Fruit fly (Drosophila melanogaster) whole organism, embryonic: ENCODE data around the gene Aps.
A peak's percentile ranks its signal among the peaks of the same experiment; 100 is the strongest.

Experiments
- CG10147 ChIP-seq: fragments of 200-800 bp; sonication (Bioruptor generic); optimal IDR thresholded peaks from 2 replicates; lab custom pipeline; 2019; ENCODE audit warnings: missing biosample characterization, mild to moderate bottlenecking, missing genetic modification characterization, moderate library complexity
- CG10654 ChIP-seq: fragments of 200-800 bp; sonication (Bioruptor generic); optimal IDR thresholded peaks from 2 replicates; lab custom pipeline; 2016; ENCODE audit warnings: missing biosample characterization, missing genetic modification characterization
- CG10979 ChIP-seq: fragments of 200-800 bp; sonication (Bioruptor generic); optimal IDR thresholded peaks from 2 replicates; lab custom pipeline; 2018; ENCODE audit warnings: missing biosample characterization, mild to moderate bottlenecking, missing genetic modification characterization, moderate library complexity
- CG12071 ChIP-seq: fragments of 200-800 bp; sonication (Bioruptor generic); optimal IDR thresholded peaks from 3 replicates; lab custom pipeline; 2018; ENCODE audit warnings: missing biosample characterization, mild to moderate bottlenecking, missing genetic modification characterization
- CG15073 ChIP-seq: fragments of 200-800 bp; sonication (Bioruptor generic); optimal IDR thresholded peaks from 2 replicates; lab custom pipeline; 2016; ENCODE audit warnings: missing biosample characterization, missing genetic modification characterization
- CG15479 ChIP-seq: fragments of 200-800 bp; sonication (Bioruptor generic); optimal IDR thresholded peaks from 3 replicates; lab custom pipeline; 2019; ENCODE audit warnings: missing biosample characterization, mild to moderate bottlenecking, missing genetic modification characterization, moderate library complexity
- CG15696 ChIP-seq: fragments of 200-800 bp; sonication (Bioruptor generic); optimal IDR thresholded peaks from 2 replicates; lab custom pipeline; 2019; ENCODE audit warnings: missing biosample characterization, mild to moderate bottlenecking, missing genetic modification characterization, moderate library complexity
- CG1602 ChIP-seq: fragments of 200-800 bp; sonication (Bioruptor generic); optimal IDR thresholded peaks from 3 replicates; lab custom pipeline; 2016; ENCODE audit warnings: missing biosample characterization, missing genetic modification characterization
- CG18619 ChIP-seq: fragments of 200-800 bp; sonication (Bioruptor generic); optimal IDR thresholded peaks from 3 replicates; lab custom pipeline; 2017; ENCODE audit warnings: missing biosample characterization, mild to moderate bottlenecking, missing genetic modification characterization
- CG18764 ChIP-seq: fragments of 200-800 bp; sonication (Bioruptor generic); optimal IDR thresholded peaks from 3 replicates; lab custom pipeline; 2016; ENCODE audit warnings: missing biosample characterization, missing genetic modification characterization
- CG30431 ChIP-seq: fragments of 200-800 bp; sonication (Bioruptor generic); optimal IDR thresholded peaks from 2 replicates; lab custom pipeline; 2017; ENCODE audit warnings: missing biosample characterization, missing genetic modification characterization
- CG3838 ChIP-seq: fragments of 200-800 bp; sonication (Bioruptor generic); optimal IDR thresholded peaks from 3 replicates; lab custom pipeline; 2016; ENCODE audit warnings: missing biosample characterization, missing genetic modification characterization
- CG4360 ChIP-seq: fragments of 200-800 bp; sonication (Bioruptor generic); IDR thresholded peaks from 2 replicates; pipeline ENCODE4 v1.3.6; 2022; ENCODE audit warnings: missing biosample characterization, missing genetic modification characterization
- CG7271 ChIP-seq: fragments of 200-800 bp; sonication (Bioruptor generic); optimal IDR thresholded peaks from 2 replicates; lab custom pipeline; 2018; ENCODE audit warnings: missing biosample characterization, mild to moderate bottlenecking, missing genetic modification characterization, moderate library complexity
- CG7839 ChIP-seq: fragments of 200-800 bp; sonication (Bioruptor generic); optimal IDR thresholded peaks from 3 replicates; lab custom pipeline; 2018; ENCODE audit warnings: missing biosample characterization, mild to moderate bottlenecking, missing genetic modification characterization, moderate library complexity
- CG7987 ChIP-seq: fragments of 200-800 bp; sonication (Bioruptor generic); optimal IDR thresholded peaks from 2 replicates; lab custom pipeline; 2018; ENCODE audit warnings: missing biosample characterization, mild to moderate bottlenecking, missing genetic modification characterization, moderate library complexity
- CG8089 ChIP-seq: fragments of 200-800 bp; sonication (Bioruptor generic); optimal IDR thresholded peaks from 3 replicates; lab custom pipeline; 2016; ENCODE audit warnings: missing biosample characterization, missing genetic modification characterization
- CG9797 ChIP-seq: fragments of 200-800 bp; sonication (Bioruptor generic); optimal IDR thresholded peaks from 3 replicates; lab custom pipeline; 2018; ENCODE audit warnings: missing biosample characterization, mild to moderate bottlenecking, missing genetic modification characterization
- CkIIα-i1 ChIP-seq: fragments of 200-800 bp; sonication (Bioruptor generic); IDR thresholded peaks from 2 replicates; pipeline ENCODE4 v1.3.6; 2022; ENCODE audit warnings: missing biosample characterization, missing genetic modification characterization
- HLH4C ChIP-seq: fragments of 200-800 bp; sonication (Bioruptor generic); IDR thresholded peaks from 3 replicates; pipeline ENCODE4 v1.3.6; 2022; ENCODE audit warnings: missing biosample characterization, missing genetic modification characterization; ENCODE audit not compliant: partially characterized antibody
- Hand ChIP-seq: fragments of 200-800 bp; sonication (Bioruptor generic); optimal IDR thresholded peaks from 2 replicates; lab custom pipeline; 2017; ENCODE audit warnings: mild to moderate bottlenecking, missing biosample characterization, missing genetic modification reagents, missing genetic modification characterization
- Hmx ChIP-seq: fragments of 200-800 bp; sonication (Bioruptor generic); optimal IDR thresholded peaks from 2 replicates; lab custom pipeline; 2016; ENCODE audit warnings: missing biosample characterization, missing genetic modification characterization
- NK7.1 ChIP-seq: fragments of 200-800 bp; sonication (Bioruptor generic); optimal IDR thresholded peaks from 3 replicates; lab custom pipeline; 2016; ENCODE audit warnings: missing biosample characterization, missing genetic modification characterization
- Sox100B ChIP-seq: fragments of 200-800 bp; sonication (Bioruptor generic); optimal IDR thresholded peaks from 3 replicates; lab custom pipeline; 2018; ENCODE audit warnings: missing biosample characterization, mild to moderate bottlenecking, missing genetic modification characterization
- Taf1 ChIP-seq: fragments of 200-800 bp; sonication (Bioruptor generic); IDR thresholded peaks from 2 replicates; pipeline ENCODE4 v1.3.6; 2022; ENCODE audit warnings: missing biosample characterization, missing genetic modification characterization
- Tbp ChIP-seq: fragments of >200 bp; optimal IDR thresholded peaks from 2 replicates; lab custom pipeline; 2018; ENCODE audit warnings: missing biosample characterization, missing genetic modification characterization
- aop ChIP-seq: fragments of 200-800 bp; sonication (Bioruptor generic); IDR thresholded peaks from 2 replicates; pipeline ENCODE4 v1.3.6; 2022; ENCODE audit warnings: missing biosample characterization, missing genetic modification characterization
- cad ChIP-seq: fragments of >200 bp; optimal IDR thresholded peaks from 2 replicates; lab custom pipeline; 2017; ENCODE audit warnings: missing biosample characterization, missing genetic modification characterization
- crol ChIP-seq: fragments of 200-800 bp; sonication (Bioruptor generic); IDR thresholded peaks from 2 replicates; pipeline ENCODE4 v1.3.6; 2022; ENCODE audit warnings: missing biosample characterization, missing genetic modification characterization
- dmrt99B ChIP-seq: fragments of 200-800 bp; sonication (Bioruptor generic); optimal IDR thresholded peaks from 2 replicates; lab custom pipeline; 2018; ENCODE audit warnings: missing biosample characterization, mild to moderate bottlenecking, missing genetic modification characterization, moderate library complexity
- esg ChIP-seq: fragments of 200-800 bp; sonication (Bioruptor generic); conservative IDR thresholded peaks from 2 replicates; pipeline ENCODE4 v1.3.6; 2022; ENCODE audit warnings: missing biosample characterization, missing genetic modification characterization
- fd102C ChIP-seq: fragments of 200-800 bp; sonication (Bioruptor generic); optimal IDR thresholded peaks from 2 replicates; lab custom pipeline; 2018; ENCODE audit warnings: missing biosample characterization, mild to moderate bottlenecking, missing genetic modification characterization, moderate library complexity
- ftz-f1 ChIP-seq: fragments of 200-800 bp; sonication (Bioruptor generic); optimal IDR thresholded peaks from 2 replicates; lab custom pipeline; 2016; ENCODE audit warnings: missing biosample characterization, missing genetic modification characterization
- klu ChIP-seq: fragments of 200-800 bp; sonication (Bioruptor generic); IDR thresholded peaks from 2 replicates; pipeline ENCODE4 v1.3.6; 2022; ENCODE audit warnings: missing biosample characterization, missing genetic modification characterization
- knrl ChIP-seq: fragments of 200-800 bp; sonication (Bioruptor generic); IDR thresholded peaks from 3 replicates; pipeline ENCODE4 v1.3.6; 2022; ENCODE audit warnings: missing biosample characterization, missing genetic modification characterization; ENCODE audit not compliant: partially characterized antibody
- lbe ChIP-seq: fragments of 200-800 bp; sonication (Bioruptor generic); optimal IDR thresholded peaks from 2 replicates; lab custom pipeline; 2016; ENCODE audit warnings: missing biosample characterization, mild to moderate bottlenecking, missing genetic modification characterization
- lola ChIP-seq, 3 experiments: fragments of >200 bp in 2 of 3; fragments of 200-800 bp in 1 of 3; sonication (Bioruptor generic) in 1 of 3; optimal IDR thresholded peaks; 2 replicates each; lab custom pipeline; 2017 to 2019; ENCODE audit warnings: missing biosample characterization in 3 of 3, missing genetic modification characterization in 3 of 3, mild to moderate bottlenecking in 1 of 3, moderate library complexity in 1 of 3
- nau ChIP-seq: fragments of 200-800 bp; sonication (Bioruptor generic); optimal IDR thresholded peaks from 3 replicates; lab custom pipeline; 2017; ENCODE audit warnings: missing biosample characterization, mild to moderate bottlenecking, missing genetic modification characterization, missing genetic modification reagents
- nerfin-1 ChIP-seq: fragments of 200-800 bp; sonication (Bioruptor generic); optimal IDR thresholded peaks from 3 replicates; lab custom pipeline; 2019; ENCODE audit warnings: missing biosample characterization, mild to moderate bottlenecking, missing genetic modification characterization, moderate library complexity
- prd ChIP-seq, 3 experiments: fragments of >200 bp in 2 of 3; fragments of 200-800 bp in 1 of 3; sonication (Bioruptor generic) in 1 of 3; optimal IDR thresholded peaks in 2 of 3; IDR thresholded peaks in 1 of 3; 2 replicates in 2 of 3; 3 replicates in 1 of 3; pipeline versions ENCODE4 v1.3.6 to Lab custom; 2017 to 2022; ENCODE audit warnings: missing biosample characterization in 1 of 3, missing genetic modification characterization in 1 of 3
- pros ChIP-seq: fragments of 200-800 bp; sonication (Bioruptor generic); optimal IDR thresholded peaks from 3 replicates; lab custom pipeline; 2019; ENCODE audit warnings: missing biosample characterization, mild to moderate bottlenecking, missing genetic modification characterization, moderate library complexity
- rib ChIP-seq: fragments of 200-800 bp; sonication (Bioruptor generic); IDR thresholded peaks from 2 replicates; pipeline ENCODE4 v1.3.6; 2022; ENCODE audit warnings: missing biosample characterization, missing genetic modification characterization
- scrt ChIP-seq: fragments of 200-800 bp; sonication (Bioruptor generic); optimal IDR thresholded peaks from 2 replicates; lab custom pipeline; 2018; ENCODE audit warnings: missing biosample characterization, mild to moderate bottlenecking, missing genetic modification characterization, moderate library complexity
- sens-2 ChIP-seq: fragments of 200-800 bp; sonication (Bioruptor generic); IDR thresholded peaks from 2 replicates; pipeline ENCODE4 v1.3.6; 2022; ENCODE audit warnings: missing biosample characterization, missing genetic modification characterization
- sim ChIP-seq: fragments of 200-800 bp; sonication (Bioruptor generic); IDR thresholded peaks from 2 replicates; pipeline ENCODE4 v1.3.6; 2022; ENCODE audit warnings: missing biosample characterization, missing genetic modification characterization
- sima ChIP-seq: fragments of 200-800 bp; sonication (Bioruptor generic); optimal IDR thresholded peaks from 2 replicates; lab custom pipeline; 2016; ENCODE audit warnings: missing biosample characterization, missing genetic modification characterization
- ssp ChIP-seq: fragments of 200-800 bp; sonication (Bioruptor generic); IDR thresholded peaks from 2 replicates; pipeline ENCODE4 v1.3.6; 2022; ENCODE audit warnings: missing biosample characterization, missing genetic modification characterization
- unpg ChIP-seq: fragments of 200-800 bp; sonication (Bioruptor generic); optimal IDR thresholded peaks from 3 replicates; lab custom pipeline; 2018; ENCODE audit warnings: missing biosample characterization, mild to moderate bottlenecking, missing genetic modification characterization, moderate library complexity
- usp ChIP-seq: fragments of >200 bp; optimal IDR thresholded peaks from 2 replicates; lab custom pipeline; 2017; ENCODE audit warnings: missing biosample characterization, missing genetic modification characterization

The Aps gene

dm6 chr3L:10866633-10867379, 32.1 kb downstream of the Aps start (continued):
- TF ChIP-seq HLH4C (GFP tag; lab: Robert Waterston, UW): no peak
- no peak for TF ChIP-seq CG18764 (GFP tag; lab: Kevin White, UChicago)
- no peak for TF ChIP-seq sima (GFP tag; lab: Kevin White, UChicago)
- TF ChIP-seq Taf1: no peak
- peak; percentile 25 for TF ChIP-seq NK7.1
- TF ChIP-seq CG15479: no peak
- TF ChIP-seq CG3838 (GFP tag; lab: Kevin White, UChicago): no peak
- no peak for TF ChIP-seq sim (GFP tag; lab: Robert Waterston, UW)
- peak; percentile 27 for TF ChIP-seq unpg (GFP tag; lab: Kevin White, UChicago)
- no peak for TF ChIP-seq knrl
- TF ChIP-seq CG15696 (tag; lab: Kevin White, UChicago): no peak
- no peak for TF ChIP-seq CG4360 (GFP tag; lab: Robert Waterston, UW)
- peak; percentile 54 for TF ChIP-seq CG7839 (tag; lab: Kevin White, UChicago)
- no peak for TF ChIP-seq CG10147 (GFP tag; lab: Kevin White, UChicago)
- no peak for TF ChIP-seq lbe (GFP tag; lab: Kevin White, UChicago)
- TF ChIP-seq fd102C (GFP tag; lab: Kevin White, UChicago): no peak
- no peak for TF ChIP-seq CG7271
- no peak for TF ChIP-seq Hmx (GFP tag; lab: Kevin White, UChicago)
- no peak for TF ChIP-seq CG30431
- TF ChIP-seq sens-2 (GFP tag; lab: Robert Waterston, UW): peak; percentile 51; the same call in 1 of the 2 replicates
- no peak for TF ChIP-seq lola (GFP tag; optimal IDR thresholded peaks at IDR 0.05; lab: Kevin White, UChicago)
- TF ChIP-seq rib (GFP tag; lab: Robert Waterston, UW): peak; percentile 44; the same call in 1 of the 2 replicates
- TF ChIP-seq cad (GFP tag; lab: Kevin White, UChicago): no peak
- peak; percentile 4 for TF ChIP-seq CG10654 (GFP tag; lab: Kevin White, UChicago)
- TF ChIP-seq nerfin-1 (tag; lab: Kevin White, UChicago): no peak
- TF ChIP-seq CG9797 (GFP tag; lab: Kevin White, UChicago): no peak
- TF ChIP-seq dmrt99B (tag; lab: Kevin White, UChicago): peak; percentile 15
- TF ChIP-seq CG1602: no peak
- TF ChIP-seq CG8089: no peak
- TF ChIP-seq Tbp: no peak
- TF ChIP-seq CG18619 (GFP tag; lab: Kevin White, UChicago): peak; percentile 18
- no peak for TF ChIP-seq ftz-f1
- TF ChIP-seq CkIIα-i1: no peak
- peak; percentile 38 for TF ChIP-seq esg
- TF ChIP-seq ssp: no peak
- TF ChIP-seq crol: peak; percentile 82
- no peak for TF ChIP-seq CG12071 (GFP tag; lab: Kevin White, UChicago)
- no peak for TF ChIP-seq Hand (GFP tag; lab: Kevin White, UChicago)
- no peak for TF ChIP-seq scrt (GFP tag; lab: Kevin White, UChicago)
- TF ChIP-seq CG15073: no peak
- no peak for TF ChIP-seq pros (GFP tag; lab: Kevin White, UChicago)
- no peak for TF ChIP-seq aop (GFP tag; lab: Robert Waterston, UW)
- TF ChIP-seq CG7987: no peak
- no peak for TF ChIP-seq usp
- no peak for TF ChIP-seq CG10979 (tag; lab: Kevin White, UChicago)
- TF ChIP-seq nau (GFP tag; lab: Kevin White, UChicago): no peak
- TF ChIP-seq klu (GFP tag; lab: Robert Waterston, UW): no peak
- TF ChIP-seq Sox100B (GFP tag; lab: Kevin White, UChicago): no peak
- no peak for TF ChIP-seq prd (optimal IDR thresholded peaks at IDR 0.05; lab: Kevin White, UChicago)
- peak; percentile 49; the same call in 2 of the 3 replicates for TF ChIP-seq prd (GFP tag; IDR thresholded peaks at IDR 0.05; lab: Robert Waterston, UW)
